Fruit fly (Drosophila melanogaster): ENCODE results near the gene chinmo.

chinmo gene

DNA sequence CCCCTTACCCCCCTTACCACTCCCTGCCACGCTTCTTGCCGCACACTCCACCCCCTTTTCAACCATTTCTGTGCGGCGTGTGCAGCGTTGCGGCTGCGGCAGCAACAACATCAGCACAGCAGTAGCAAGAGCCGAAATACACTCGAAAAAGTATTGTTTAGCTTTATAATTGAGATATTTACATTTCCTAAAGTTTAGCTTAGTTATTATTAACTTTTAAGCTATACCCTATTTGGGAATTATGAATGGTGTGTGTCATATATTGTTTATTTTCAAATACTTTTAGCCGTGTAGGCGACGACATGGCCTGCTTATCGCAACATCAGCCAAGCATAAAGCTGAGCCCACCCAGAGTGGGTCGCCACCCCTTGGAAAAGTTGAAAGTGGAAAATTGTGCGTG lies 35.3 kb upstream of the chinmo start (continued):
- TF ChIP-seq sisA (GFP tag; IDR thresholded peaks at IDR 0.05) (peak; percentile 66), ash1 (GFP tag; optimal IDR thresholded peaks at IDR 0.05) (no peak), ato (GFP tag; IDR thresholded peaks at IDR 0.05; ENCODE audit: partially characterized antibody) (no peak), CG13624 (GFP tag; optimal IDR thresholded peaks at IDR 0.05) (peak; percentile 64), CG10366 (GFP tag; IDR thresholded peaks at IDR 0.05) (peak; percentile 54), Dek (tag; optimal IDR thresholded peaks at IDR 0.05) (peak; percentile 46), D19B (GFP tag; optimal IDR thresholded peaks at IDR 0.05) (peak; percentile 32), dmrt99B (tag; optimal IDR thresholded peaks at IDR 0.05) (peak; percentile 79), ERR (GFP tag; optimal IDR thresholded peaks at IDR 0.05) (peak; percentile 21), CG4854 (GFP tag; optimal IDR thresholded peaks at IDR 0.05) (peak; percentile 19), CG10654 (GFP tag; optimal IDR thresholded peaks at IDR 0.05) (peak; percentile 26), HmgZ (tag; optimal IDR thresholded peaks at IDR 0.05) (peak; percentile 43), Gug (GFP tag; IDR thresholded peaks at IDR 0.05) (peak; percentile 50; the same call in 2 of the 4 replicates), CG7372 (GFP tag; IDR thresholded peaks at IDR 0.05) (peak; percentile 32; the same call in 1 of the 2 replicates), Bgb (GFP tag; IDR thresholded peaks at IDR 0.05; ENCODE audit: partially characterized antibody) (no peak), CG3281 (GFP tag; optimal IDR thresholded peaks at IDR 0.05) (peak; percentile 56), gfzf (GFP tag; optimal IDR thresholded peaks at IDR 0.05) (no peak), sd (tag; optimal IDR thresholded peaks at IDR 0.05) (peak; percentile 19), lola (GFP tag; optimal IDR thresholded peaks at IDR 0.05) (peak in 1 of 3 experiments; percentile 21), kah (GFP tag; optimal IDR thresholded peaks at IDR 0.05) (no peak), ro (GFP tag; IDR thresholded peaks at IDR 0.05) (0 out of 2 replicates have a peak, but pooled peaks have one; percentile 19), so (GFP tag; IDR thresholded peaks at IDR 0.05) (no peak), Jarid2 (GFP tag; optimal IDR thresholded peaks at IDR 0.05) (peak; percentile 3), unpg (GFP tag; optimal IDR thresholded peaks at IDR 0.05) (peak; percentile 70), crp (GFP tag; optimal IDR thresholded peaks at IDR 0.05) (no peak), NC2β (GFP tag; optimal IDR thresholded peaks at IDR 0.05) (peak; percentile 13), Sox100B (GFP tag; optimal IDR thresholded peaks at IDR 0.05) (no peak), CG15696 (tag; optimal IDR thresholded peaks at IDR 0.05) (no peak), Xrp1 (GFP tag; IDR thresholded peaks at IDR 0.05) (peak; percentile 73), CG10462 (GFP tag; optimal IDR thresholded peaks at IDR 0.05) (peak; percentile 5), sug (tag; optimal IDR thresholded peaks at IDR 0.05) (no peak), CG12769 (tag; optimal IDR thresholded peaks at IDR 0.05) (peak; percentile 86), CG4360 (GFP tag; IDR thresholded peaks at IDR 0.05) (peak; percentile 68), CG16863 (GFP tag; optimal IDR thresholded peaks at IDR 0.05) (peak; percentile 45), Side (GFP tag; optimal IDR thresholded peaks at IDR 0.05) (peak; percentile 33), CG10959 (GFP tag; IDR thresholded peaks at IDR 0.05) (0 out of 2 replicates have a peak, but pooled peaks have one; percentile 33), Atf3 (GFP tag; optimal IDR thresholded peaks at IDR 0.05) (peak; percentile 15), CG8359 (GFP tag; optimal IDR thresholded peaks at IDR 0.05; ENCODE audit: borderline replicate concordance) (no peak), CG2875 (GFP tag; optimal IDR thresholded peaks at IDR 0.05) (peak; percentile 46), hth (optimal IDR thresholded peaks at IDR 0.05) (no peak), CG9876 (GFP tag; optimal IDR thresholded peaks at IDR 0.05) (no peak), prd (optimal IDR thresholded peaks at IDR 0.05) (no peak), prd (GFP tag; IDR thresholded peaks at IDR 0.05) (peak; percentile 74), Hand (GFP tag; optimal IDR thresholded peaks at IDR 0.05) (peak; percentile 66), CG10543 (GFP tag; optimal IDR thresholded peaks at IDR 0.05) (no peak), tx (GFP tag; optimal IDR thresholded peaks at IDR 0.05) (peak; percentile 23), CG42726 (GFP tag; IDR thresholded peaks at IDR 0.05; ENCODE audit: partially characterized antibody) (no peak), grau (tag; optimal IDR thresholded peaks at IDR 0.05) (peak; percentile 70), crc (GFP tag; optimal IDR thresholded peaks at IDR 0.05) (peak; percentile 14), Oaz (GFP tag; IDR thresholded peaks at IDR 0.05) (no peak)
